Worm (Caenorhabditis elegans): ENCODE data around the gene alh-9.

Gene alh-9

ce11 chrIII:5834663-5835062, 21.2 kb upstream of the alh-9 start:
- TF ChIP-seq unc-62 (GFP tag; optimal IDR thresholded peaks at IDR 0.05): no peak

- TF ChIP-seq unc-62 (GFP tag; optimal IDR thresholded peaks at IDR 0.05): no peak
These were observed 20.5 kb upstream of the alh-9 start for ce11 chrIII:5835163-5835871.

- TF ChIP-seq unc-62 (GFP tag; optimal IDR thresholded peaks at IDR 0.05): no peak
These were observed 19.6 kb upstream of the alh-9 start for ce11 chrIII:5836261-5836660.

ce11 chrIII:5836816-5837215, 19.0 kb upstream of the alh-9 start, which contains the start of gene W04D12.1:
TSS of gene W04D12.1 (plus strand) at chrIII:5836926.
- TF ChIP-seq unc-62 (GFP tag; optimal IDR thresholded peaks at IDR 0.05): no peak

ce11 chrIII:5838159-5839046, 17.4 kb upstream of the alh-9 start:
- no peak for TF ChIP-seq unc-62 (GFP tag; optimal IDR thresholded peaks at IDR 0.05)

DNA sequence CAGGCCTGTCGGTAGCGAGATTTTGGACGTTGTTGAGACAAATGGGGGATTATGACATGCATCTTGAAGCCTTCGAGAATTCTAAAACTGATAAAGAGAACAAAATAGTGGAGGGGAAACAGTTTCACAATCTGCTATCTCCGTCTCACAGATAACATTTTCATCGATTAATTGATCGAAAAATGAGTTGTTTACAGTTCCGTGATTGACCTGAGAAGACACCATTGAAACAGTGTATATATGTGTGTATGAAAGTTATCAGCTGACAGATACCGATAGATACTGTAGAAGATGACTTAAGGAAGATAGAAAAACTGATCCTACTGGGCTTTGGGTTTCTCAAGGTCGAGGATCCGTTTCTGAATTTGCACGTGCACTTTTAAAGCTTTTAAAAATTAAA, 16.7 kb upstream of the alh-9 start:
- no peak for TF ChIP-seq unc-62 (GFP tag; optimal IDR thresholded peaks at IDR 0.05)

DNA sequence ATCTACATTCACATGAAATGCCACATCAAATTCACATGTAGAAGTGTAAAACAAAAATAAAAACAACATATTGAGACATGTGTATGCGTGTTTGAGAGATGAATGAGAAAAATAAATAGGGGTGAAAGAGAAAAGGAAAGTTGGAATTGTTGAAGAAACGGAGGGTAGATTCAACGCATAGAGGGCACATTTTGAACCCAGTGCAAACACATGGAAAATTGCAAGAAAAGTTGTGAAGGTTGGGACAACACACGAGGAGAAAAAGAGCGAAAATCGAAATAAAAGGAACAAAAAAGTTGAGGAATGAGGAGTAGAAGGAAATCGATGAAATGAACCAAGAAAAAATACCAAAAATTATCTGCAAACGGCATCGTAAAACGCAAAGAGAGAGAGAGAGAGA, 16.2 kb upstream of the alh-9 start:
- TF ChIP-seq unc-62 (GFP tag; optimal IDR thresholded peaks at IDR 0.05): no peak

DNA sequence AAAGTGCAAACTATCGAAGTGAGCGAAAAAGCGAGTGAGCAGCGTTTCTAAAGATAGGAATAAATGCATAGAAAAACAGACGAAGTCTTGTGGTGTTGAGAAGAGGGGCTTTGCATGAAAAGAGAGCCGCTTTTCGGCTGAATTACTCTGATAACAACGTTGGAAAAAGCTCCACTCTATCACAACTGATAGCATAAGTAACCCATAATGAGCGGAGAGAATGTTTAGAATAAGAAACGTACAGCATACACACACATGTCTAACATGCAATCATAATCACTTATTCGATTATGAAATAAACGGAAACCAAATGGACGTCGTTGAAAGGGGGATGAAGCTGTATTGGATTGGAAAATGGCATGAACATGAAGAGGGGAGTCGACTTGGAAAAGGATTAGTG, 15.5 kb upstream of the alh-9 start:
- TF ChIP-seq unc-62 (GFP tag; optimal IDR thresholded peaks at IDR 0.05): no peak

ce11 chrIII:5840815-5841573, 14.8 kb upstream of the alh-9 start:
- TF ChIP-seq unc-62 (GFP tag; optimal IDR thresholded peaks at IDR 0.05): no peak

DNA sequence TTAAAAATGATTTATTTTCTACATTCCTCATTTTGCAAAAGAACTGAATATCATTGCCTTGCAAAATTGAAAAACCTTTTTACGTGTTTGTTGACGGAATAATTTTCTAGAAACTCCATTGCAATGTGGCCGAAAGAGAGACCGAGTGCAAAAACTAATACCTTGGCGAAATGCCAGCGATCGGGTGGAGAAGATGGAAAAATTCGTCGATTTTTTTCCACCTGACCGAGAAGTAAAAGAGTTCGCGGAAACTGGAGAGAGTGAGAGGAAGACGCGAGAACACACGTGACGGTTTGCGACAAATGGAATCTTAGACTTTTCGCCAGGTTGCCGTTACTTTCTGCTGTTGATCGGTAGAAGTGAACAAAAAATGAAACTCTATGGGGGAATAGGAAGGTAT, 14.1 kb upstream of the alh-9 start:
- no peak for TF ChIP-seq unc-62 (GFP tag; optimal IDR thresholded peaks at IDR 0.05)

DNA sequence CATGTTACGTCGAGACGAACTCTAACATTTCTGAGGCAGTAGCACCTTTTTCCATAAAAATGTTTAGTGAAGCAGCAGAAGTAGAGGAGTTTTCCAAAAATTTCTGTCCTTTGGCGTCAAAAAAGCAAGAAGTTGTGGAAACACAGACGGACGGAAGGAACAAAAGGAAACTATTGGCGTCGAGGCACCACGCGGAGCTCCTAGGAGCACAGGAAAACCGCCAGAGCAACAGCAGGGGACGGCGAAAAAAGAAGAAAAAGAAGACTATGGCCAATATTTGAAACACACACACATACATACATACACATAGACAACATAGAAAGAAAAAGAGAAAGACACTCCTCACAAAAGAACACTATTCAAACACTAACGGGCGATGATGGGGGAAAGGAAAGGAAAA, 12.9 kb upstream of the alh-9 start:
- TF ChIP-seq unc-62 (GFP tag; optimal IDR thresholded peaks at IDR 0.05): no peak

ce11 chrIII:5843662-5844061, 12.2 kb upstream of the alh-9 start:
- TF ChIP-seq unc-62 (GFP tag; optimal IDR thresholded peaks at IDR 0.05): no peak

- TF ChIP-seq unc-62 (GFP tag; optimal IDR thresholded peaks at IDR 0.05): no peak
These were observed 10.3 kb upstream of the alh-9 start for ce11 chrIII:5845483-5845882.

DNA sequence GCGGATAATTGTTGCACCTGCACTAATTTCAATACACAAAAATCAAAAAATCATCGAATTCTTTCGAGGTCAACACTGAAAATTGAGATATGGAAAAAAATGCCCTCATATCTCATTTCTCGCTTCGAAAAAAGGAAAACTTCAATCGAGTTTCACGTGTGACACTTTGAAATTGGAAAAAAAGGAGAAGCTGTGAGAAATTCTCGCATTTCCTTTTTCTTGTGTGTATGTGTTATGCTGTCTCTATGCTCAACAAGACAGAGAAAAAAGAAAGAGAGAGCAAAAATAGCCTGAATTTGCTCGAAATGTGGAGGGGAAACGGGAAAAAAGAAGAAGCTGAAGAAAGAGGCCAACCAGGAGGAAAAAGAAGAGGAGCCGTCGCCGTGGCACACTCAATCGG, 9.4 kb upstream of the alh-9 start:
- no peak for TF ChIP-seq unc-62 (GFP tag; optimal IDR thresholded peaks at IDR 0.05)

ce11 chrIII:5853240-5853639, 2.6 kb upstream of the alh-9 start, which contains the start of gene ddx-23:
TSS of gene ddx-23 (minus strand) at chrIII:5853269.
- no peak for TF ChIP-seq unc-62 (GFP tag; optimal IDR thresholded peaks at IDR 0.05)

ce11 chrIII:5859008-5859407, 3.2 kb downstream of the alh-9 start, which contains the start of gene dpf-4:
TSS of gene dpf-4 (plus strand) at chrIII:5859308.
- no peak for TF ChIP-seq unc-62 (GFP tag; optimal IDR thresholded peaks at IDR 0.05)

Measured in whole organism, dauer.